Fruit fly (Drosophila melanogaster): Measurements from ENCODE around the gene Gpdh1.

Gpdh1 gene

DNA sequence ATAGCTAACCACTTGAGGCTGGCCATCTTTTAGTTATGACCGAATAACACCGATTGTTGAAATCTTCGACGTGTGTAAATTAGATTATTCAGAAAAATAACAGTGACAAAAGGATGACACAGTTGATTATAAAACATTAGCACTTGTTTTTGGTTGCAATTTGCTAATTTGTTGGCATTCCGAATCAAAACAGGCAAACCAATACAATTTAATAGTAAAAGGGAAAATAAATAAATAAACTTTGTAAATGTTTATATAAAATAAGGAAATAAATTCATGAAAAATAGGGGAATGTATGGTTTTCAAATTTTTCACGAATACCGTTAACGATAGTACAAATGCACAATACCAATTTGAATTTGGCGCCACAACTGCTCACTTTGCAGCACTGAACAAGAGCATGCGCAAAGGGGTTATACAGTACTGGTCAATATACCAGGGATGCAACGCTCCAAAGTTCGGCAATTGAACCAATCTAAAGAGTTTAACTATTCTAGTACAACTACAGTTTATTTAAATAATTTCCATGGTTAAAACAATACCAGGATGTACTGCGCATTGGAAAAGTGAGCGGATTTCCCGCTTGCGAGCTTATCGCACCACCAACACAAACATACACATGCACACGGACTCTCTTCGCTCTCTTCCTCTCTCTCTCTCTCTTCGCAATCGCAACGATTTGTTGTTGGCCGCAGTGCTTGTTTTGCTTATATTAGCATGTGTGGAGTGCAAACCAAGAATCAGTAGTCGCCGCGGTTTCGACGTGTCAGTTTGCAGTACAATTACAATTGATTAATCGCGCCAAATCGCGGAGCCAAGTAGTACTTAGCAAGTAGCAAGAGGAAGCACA, at the start of gene Gpdh1, which contains the start of gene Sfp26Ad:
TSS of gene Gpdh1 (plus strand) at position 415 of the 850 bp plus-strand sequence.
TSS of gene Sfp26Ad (minus strand) at position 76 of the 850 bp plus-strand sequence.
- peak; percentile 77 for TF ChIP-seq noc (tag; optimal IDR thresholded peaks at IDR 0.05)

- no peak for TF ChIP-seq noc (tag; optimal IDR thresholded peaks at IDR 0.05)
Measured at dm6 chr2L:5893796-5894195, 49.6 kb upstream of the Gpdh1 start, which contains the start of gene Acp26Aa. Acp26Aa (minus strand) TSS chr2L:5893896.

- no peak for TF ChIP-seq noc (tag; optimal IDR thresholded peaks at IDR 0.05)
Measured at dm6 chr2L:5894533-5894932, 48.9 kb upstream of the Gpdh1 start.

- no peak for TF ChIP-seq noc (tag; optimal IDR thresholded peaks at IDR 0.05)
Measured at dm6 chr2L:5899170-5899708, 44.2 kb upstream of the Gpdh1 start.

- TF ChIP-seq noc (tag; optimal IDR thresholded peaks at IDR 0.05), result no peak
Measured at dm6 chr2L:5901553-5901952, 41.9 kb upstream of the Gpdh1 start.

- no peak for TF ChIP-seq noc (tag; optimal IDR thresholded peaks at IDR 0.05)
Measured at dm6 chr2L:5902898-5903297, 40.5 kb upstream of the Gpdh1 start.

DNA sequence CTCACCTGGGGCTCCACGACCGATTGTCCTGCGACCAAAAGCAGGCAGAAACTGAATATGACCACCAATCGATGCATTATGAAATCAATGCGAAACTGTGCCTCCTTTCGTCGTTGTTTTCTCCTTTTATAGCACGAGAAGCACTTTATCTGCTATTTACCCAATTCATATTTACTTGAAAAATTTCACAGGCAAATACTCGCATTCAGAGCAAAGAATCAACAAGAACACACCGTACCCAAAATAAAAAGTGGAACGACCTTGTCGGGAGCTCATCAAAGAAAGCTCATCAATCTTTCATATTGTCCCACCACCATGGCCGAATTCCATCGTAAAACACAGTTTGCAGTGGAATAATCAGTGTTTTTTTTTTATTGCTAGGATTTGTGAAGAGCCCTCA, 38.9 kb upstream of the Gpdh1 start, which contains the start of gene CG9021:
TSS of gene CG9021 (minus strand) at position 105 of the 400 bp plus-strand sequence.
- no peak for TF ChIP-seq noc (tag; optimal IDR thresholded peaks at IDR 0.05)

DNA sequence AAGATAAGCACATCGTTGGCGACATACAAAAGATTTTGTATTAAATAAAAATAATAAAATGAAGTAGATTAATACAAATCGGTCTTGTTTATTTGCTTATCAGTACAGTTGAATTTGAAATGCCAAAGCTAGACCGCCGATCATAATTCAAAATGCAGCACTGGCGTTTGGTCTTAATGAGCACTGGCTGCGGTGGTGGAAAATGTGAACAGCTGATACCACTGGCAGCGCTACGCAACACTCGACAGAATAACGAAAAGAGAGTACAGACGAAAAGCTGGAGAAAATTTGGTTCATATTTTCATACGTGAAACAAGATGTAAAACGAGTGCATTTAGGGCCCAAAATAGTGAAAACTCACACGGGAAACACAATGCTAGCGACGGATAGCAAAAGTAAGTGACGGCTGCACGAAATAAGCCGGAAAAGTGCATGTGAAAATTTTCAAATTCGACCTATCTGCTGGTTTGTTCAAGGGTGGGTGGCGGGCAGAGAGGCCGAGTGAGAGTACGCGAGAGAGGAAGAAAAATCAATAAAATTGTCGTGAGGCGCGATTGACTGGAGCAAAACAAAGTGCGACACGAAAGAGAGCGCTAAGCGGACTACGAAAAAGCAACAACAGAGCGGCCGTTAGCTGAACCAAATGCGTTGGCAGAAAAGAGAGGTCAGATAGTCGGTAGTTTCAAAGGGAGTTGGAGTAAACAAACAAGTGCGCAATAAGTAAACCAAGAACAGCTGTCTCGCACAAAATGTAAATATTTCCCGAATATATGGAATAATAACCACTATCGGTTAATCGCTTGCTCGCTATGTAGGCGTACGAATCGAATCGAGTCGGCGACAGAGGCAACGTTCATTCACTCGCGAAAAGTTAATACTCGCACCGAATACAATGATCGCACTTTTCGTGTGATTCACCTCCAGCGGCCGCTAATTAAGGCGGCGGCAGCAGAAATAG, 36.3 kb upstream of the Gpdh1 start, which contains the start of gene bchs:
TSS of gene bchs (plus strand) at position 277 of the 958 bp plus-strand sequence.
- peak; percentile 18 for TF ChIP-seq noc (tag; optimal IDR thresholded peaks at IDR 0.05)

DNA sequence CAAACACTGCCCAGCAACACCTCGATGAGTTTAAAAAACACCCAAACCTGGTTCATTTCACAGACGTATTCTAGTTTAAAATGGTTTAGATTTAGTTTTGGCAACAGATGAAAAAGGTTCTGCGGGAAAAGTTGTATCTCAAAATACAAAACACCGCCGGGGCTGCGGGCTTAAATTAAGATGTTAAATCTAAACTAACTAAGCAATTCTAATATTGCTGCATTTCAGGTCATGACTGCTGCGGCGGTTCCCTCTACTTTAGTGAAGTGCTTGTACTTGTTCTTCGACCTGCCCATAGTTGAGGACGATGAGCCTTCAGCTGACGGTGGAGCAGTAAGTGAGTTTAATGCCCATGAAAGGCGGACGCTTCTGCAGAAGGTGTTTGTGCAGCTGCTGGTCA, 33.3 kb upstream of the Gpdh1 start, which contains the start of gene CG14000:
TSS of gene CG14000 (minus strand) at position 101 of the 400 bp plus-strand sequence.
- no peak for TF ChIP-seq noc (tag; optimal IDR thresholded peaks at IDR 0.05)

- no peak for TF ChIP-seq noc (tag; optimal IDR thresholded peaks at IDR 0.05)
Measured at dm6 chr2L:5923603-5924138, 19.8 kb upstream of the Gpdh1 start, which contains the start of gene CG9016. CG9016 (minus strand) TSS chr2L:5923653.

- TF ChIP-seq noc (tag; optimal IDR thresholded peaks at IDR 0.05), result no peak
Measured at dm6 chr2L:5925164-5925563, 18.3 kb upstream of the Gpdh1 start.

DNA sequence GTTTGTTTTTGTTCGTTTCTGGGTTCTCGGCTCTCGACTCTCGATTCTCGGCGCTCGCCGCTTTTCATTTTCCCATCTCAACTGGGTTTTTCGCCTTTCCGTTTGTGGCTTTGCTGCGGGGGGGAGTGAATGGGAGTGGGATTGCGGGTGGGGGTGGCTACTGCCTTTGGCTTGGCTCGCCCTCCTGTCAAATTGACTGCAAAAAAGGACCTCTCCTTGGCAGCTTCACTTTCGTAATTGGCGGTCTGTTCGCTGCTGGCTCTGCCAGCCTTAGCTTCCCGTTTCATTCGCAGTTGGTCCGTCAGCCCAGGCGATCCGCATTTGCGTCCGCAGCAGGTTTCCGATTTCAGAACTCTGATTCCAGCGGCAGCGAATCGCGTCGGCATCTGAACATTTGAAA, 17.8 kb upstream of the Gpdh1 start, which contains the start of gene dsf:
TSS of gene dsf (plus strand) at position 301 of the 400 bp plus-strand sequence.
- no peak for TF ChIP-seq noc (tag; optimal IDR thresholded peaks at IDR 0.05)

DNA sequence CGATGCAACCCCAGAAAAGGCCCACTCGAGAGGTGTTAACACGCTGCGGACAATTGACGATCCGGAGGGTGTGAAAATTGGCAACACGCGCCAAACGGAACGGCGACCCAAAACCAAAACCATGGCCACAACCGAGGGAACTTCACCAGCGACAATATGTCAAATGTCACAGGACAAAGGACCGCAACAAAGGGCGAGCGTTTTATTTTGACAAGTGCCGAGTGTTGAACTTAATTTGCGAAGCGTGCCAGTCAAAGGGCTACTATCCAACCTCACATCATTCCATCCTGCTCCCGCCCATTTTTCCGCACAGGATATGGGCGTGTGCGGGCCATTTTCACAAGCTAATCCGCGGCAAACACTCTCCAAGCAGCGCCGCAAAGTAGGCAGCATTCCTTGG, 16.1 kb upstream of the Gpdh1 start:
- no peak for TF ChIP-seq noc (tag; optimal IDR thresholded peaks at IDR 0.05)

DNA sequence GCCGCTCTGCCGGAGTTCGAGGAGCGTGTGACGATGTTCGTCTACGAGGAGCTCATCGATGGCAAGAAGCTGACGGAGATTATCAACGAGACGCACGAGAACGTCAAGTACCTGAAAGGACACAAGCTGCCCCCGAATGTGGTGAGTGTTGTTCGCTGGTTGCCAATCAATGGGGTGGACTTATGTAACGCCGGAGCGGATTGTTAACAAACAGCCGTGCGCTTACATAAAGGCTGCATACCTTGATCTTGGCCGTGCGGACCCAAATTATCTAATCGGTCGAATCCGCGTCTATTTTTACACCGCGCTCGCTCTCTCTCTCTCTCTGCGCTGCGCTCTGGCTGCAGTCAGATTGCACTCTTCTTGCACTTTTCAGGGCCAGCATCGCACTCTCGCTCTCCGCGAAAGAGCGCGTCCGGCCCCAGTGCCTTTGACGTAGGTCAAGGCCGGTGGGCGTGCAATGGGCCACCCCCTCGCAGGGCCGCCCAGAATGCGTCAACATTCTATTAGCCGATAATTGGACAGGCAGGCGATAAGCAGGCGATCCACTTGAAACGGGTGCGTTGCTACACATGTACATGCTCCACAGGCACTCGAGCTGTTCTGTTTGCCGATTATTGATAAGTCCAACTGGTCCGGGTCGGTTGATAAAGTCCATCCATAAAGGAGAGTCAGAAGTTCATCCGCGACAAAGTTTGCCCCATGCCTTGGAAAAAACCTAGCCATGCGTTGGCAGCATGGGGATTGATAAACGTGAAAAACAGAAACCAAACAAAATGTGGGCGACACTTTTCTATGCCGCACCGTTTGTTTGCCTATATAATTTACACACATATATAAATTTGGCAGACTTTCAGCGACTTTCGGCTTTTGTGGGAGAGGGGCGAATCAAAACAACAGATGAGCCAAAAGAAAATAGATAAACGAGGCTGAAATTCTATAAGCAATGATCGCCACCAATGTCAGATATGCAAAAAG, 1.2 kb downstream of the Gpdh1 start:
- no peak for TF ChIP-seq noc (tag; optimal IDR thresholded peaks at IDR 0.05)
